Fruit fly (Drosophila melanogaster) whole organism, pupa: ENCODE measurements around the gene stck.

Source experiments
- CG10348 ChIP-seq: fragments of 200-800 bp; sonication (Bioruptor generic); IDR thresholded peaks from 2 replicates; pipeline ENCODE4 v1.3.6; 2022; ENCODE audit warnings: missing biosample characterization, missing genetic modification characterization
- CG12605 ChIP-seq: fragments of 200-800 bp; sonication (Bioruptor generic); IDR thresholded peaks from 2 replicates; pipeline ENCODE4 v1.3.6; 2022; ENCODE audit warnings: missing biosample characterization, missing genetic modification characterization
- CG13204 ChIP-seq: fragments of 200-800 bp; sonication (Bioruptor generic); optimal IDR thresholded peaks from 2 replicates; lab custom pipeline; 2018; ENCODE audit warnings: missing biosample characterization, mild to moderate bottlenecking, missing genetic modification characterization, moderate library complexity
- CG14655 ChIP-seq: fragments of 200-800 bp; sonication (Bioruptor generic); optimal IDR thresholded peaks from 3 replicates; lab custom pipeline; 2017; ENCODE audit warnings: mild to moderate bottlenecking, missing biosample characterization, missing genetic modification reagents, missing genetic modification characterization
- CG15710 ChIP-seq: fragments of 200-800 bp; sonication (Bioruptor generic); optimal IDR thresholded peaks from 2 replicates; lab custom pipeline; 2018; ENCODE audit warnings: missing biosample characterization, mild to moderate bottlenecking, missing genetic modification characterization, moderate library complexity
- CG17806 ChIP-seq: fragments of 200-800 bp; sonication (Bioruptor generic); optimal IDR thresholded peaks from 2 replicates; lab custom pipeline; 2018; ENCODE audit warnings: missing biosample characterization, mild to moderate bottlenecking, missing genetic modification characterization, moderate library complexity
- CG32121 ChIP-seq: fragments of 200-800 bp; sonication (Bioruptor generic); IDR thresholded peaks from 2 replicates; pipeline ENCODE4 v1.3.6; 2022; ENCODE audit warnings: missing biosample characterization, missing genetic modification characterization
- CG34367 ChIP-seq: fragments of 200-800 bp; sonication (Bioruptor generic); optimal IDR thresholded peaks from 2 replicates; lab custom pipeline; 2018; ENCODE audit warnings: missing biosample characterization, mild to moderate bottlenecking, missing genetic modification characterization
- CG4496 ChIP-seq: fragments of 200-800 bp; sonication (Bioruptor generic); IDR thresholded peaks from 3 replicates; pipeline ENCODE4 v1.3.6; 2022; ENCODE audit warnings: missing biosample characterization, missing genetic modification characterization
- CG8159 ChIP-seq: fragments of 200-800 bp; sonication (Bioruptor generic); optimal IDR thresholded peaks from 3 replicates; lab custom pipeline; 2018; ENCODE audit warnings: missing biosample characterization, mild to moderate bottlenecking, missing genetic modification characterization, moderate library complexity
- CG8301 ChIP-seq: fragments of 200-800 bp; sonication (Bioruptor generic); optimal IDR thresholded peaks from 2 replicates; lab custom pipeline; 2018; ENCODE audit warnings: missing biosample characterization, mild to moderate bottlenecking, missing genetic modification characterization
- CG9948 ChIP-seq: fragments of 200-800 bp; sonication (Bioruptor generic); optimal IDR thresholded peaks from 2 replicates; lab custom pipeline; 2018; ENCODE audit warnings: missing biosample characterization, mild to moderate bottlenecking, missing genetic modification characterization, moderate library complexity
- D1 ChIP-seq: fragments of 200-800 bp; sonication (Bioruptor generic); optimal IDR thresholded peaks from 2 replicates; lab custom pipeline; 2018; ENCODE audit warnings: missing biosample characterization, mild to moderate bottlenecking, missing genetic modification characterization, moderate library complexity
- EcR ChIP-seq: fragments of 200-800 bp; sonication (Bioruptor generic); optimal IDR thresholded peaks from 3 replicates; lab custom pipeline; 2019; ENCODE audit warnings: missing biosample characterization, missing genetic modification characterization, mild to moderate bottlenecking, moderate library complexity, missing genetic modification reagents
- Ets98B ChIP-seq: fragments of 200-800 bp; sonication (Bioruptor generic); IDR thresholded peaks from 2 replicates; pipeline ENCODE4 v1.3.6; 2022; ENCODE audit warnings: missing biosample characterization, missing genetic modification characterization
- Pif1A ChIP-seq: fragments of 200-800 bp; sonication (Bioruptor generic); optimal IDR thresholded peaks from 3 replicates; lab custom pipeline; 2016; ENCODE audit warnings: missing biosample characterization, missing genetic modification characterization
- Pif1B ChIP-seq: fragments of 200-800 bp; sonication (Bioruptor generic); optimal IDR thresholded peaks from 3 replicates; lab custom pipeline; 2016; ENCODE audit warnings: missing biosample characterization, missing genetic modification characterization
- Snoo ChIP-seq: fragments of 200-800 bp; sonication (Bioruptor generic); optimal IDR thresholded peaks from 3 replicates; lab custom pipeline; 2017; ENCODE audit warnings: missing biosample characterization, mild to moderate bottlenecking, missing genetic modification characterization, inconsistent platforms
- fd96Ca ChIP-seq: fragments of 200-800 bp; sonication (Bioruptor generic); IDR thresholded peaks from 3 replicates; pipeline ENCODE4 v1.3.6; 2022; ENCODE audit warnings: missing biosample characterization, missing genetic modification characterization
- gl ChIP-seq: fragments of 200-800 bp; sonication (Bioruptor generic); optimal IDR thresholded peaks from 2 replicates; lab custom pipeline; 2018; ENCODE audit warnings: missing biosample characterization, mild to moderate bottlenecking, missing genetic modification characterization
- rn ChIP-seq: fragments of 200-800 bp; sonication (Bioruptor generic); IDR thresholded peaks from 2 replicates; pipeline ENCODE4 v1.3.6; 2022; ENCODE audit warnings: missing biosample characterization, missing genetic modification characterization

stck gene

DNA sequence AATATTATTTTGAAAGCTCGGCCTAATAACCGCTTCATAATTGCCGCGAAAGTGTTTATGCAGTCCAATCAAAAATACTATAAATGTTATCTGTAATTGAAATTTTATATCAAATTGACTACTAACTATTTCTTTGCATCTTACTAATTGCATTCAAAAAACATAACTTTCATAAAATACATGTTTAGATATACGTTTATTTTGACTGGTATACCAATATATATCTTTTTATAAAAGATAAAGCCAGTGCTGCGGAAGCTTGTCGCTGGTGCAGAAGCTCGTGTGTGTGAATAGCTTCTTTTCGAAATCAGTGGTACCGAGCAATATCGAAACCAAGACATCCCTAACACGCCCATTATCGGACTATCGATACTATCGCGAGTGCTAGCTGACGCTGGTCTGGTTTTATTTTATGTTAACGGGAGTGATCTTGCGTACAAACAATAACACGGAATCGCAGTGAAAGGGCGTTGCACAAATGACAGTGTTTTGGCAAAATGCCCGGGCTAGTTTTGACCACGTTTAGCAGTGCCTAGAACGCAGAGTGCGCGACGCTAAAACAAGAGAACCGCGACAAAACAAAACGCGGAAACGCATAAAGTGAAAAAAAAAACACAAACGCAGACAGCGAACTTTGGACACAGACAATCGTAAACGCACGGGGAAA is 7.2 kb upstream of the stck start, which contains the start of gene Atg13:
Gene Atg13 (plus strand): TSS at position 367 of the 667 bp plus-strand sequence.
- TF ChIP-seq CG13204: no peak
- TF ChIP-seq CG8159 (tag; lab: Kevin White, UChicago): peak; percentile 63
- TF ChIP-seq CG10348 (GFP tag; lab: Robert Waterston, UW): no peak
- no peak for TF ChIP-seq D1 (tag; lab: Kevin White, UChicago)
- TF ChIP-seq Pif1A (GFP tag; lab: Kevin White, UChicago): no peak
- TF ChIP-seq CG15710 (tag; lab: Kevin White, UChicago): peak; percentile 42
- TF ChIP-seq CG14655: no peak
- TF ChIP-seq Snoo (tag; lab: Kevin White, UChicago): peak; percentile 50
- TF ChIP-seq CG32121 (GFP tag; lab: Robert Waterston, UW): peak; percentile 79
- peak; percentile 2 for TF ChIP-seq CG9948 (tag; lab: Kevin White, UChicago)
- TF ChIP-seq CG4496 (GFP tag; lab: Robert Waterston, UW): peak; percentile 84
- peak; percentile 71 for TF ChIP-seq CG34367
- TF ChIP-seq gl (tag; lab: Kevin White, UChicago): peak; percentile 94
- TF ChIP-seq fd96Ca (GFP tag; lab: Robert Waterston, UW): peak; percentile 66; the same call in 2 of the 3 replicates
- TF ChIP-seq CG12605 (GFP tag; lab: Robert Waterston, UW): peak; percentile 87
- TF ChIP-seq EcR (GFP tag; lab: Kevin White, UChicago): peak; percentile 30
- peak; percentile 71 for TF ChIP-seq Ets98B
- TF ChIP-seq Pif1B (GFP tag; lab: Kevin White, UChicago): no peak
- no peak for TF ChIP-seq rn (GFP tag; lab: Robert Waterston, UW)
- peak; percentile 83 for TF ChIP-seq CG8301
- TF ChIP-seq CG17806: peak; percentile 45

- TF ChIP-seq CG12605 (GFP tag; lab: Robert Waterston, UW) (no peak; the same call in 1 of the 2 replicates), rn (GFP tag; lab: Robert Waterston, UW) (no peak), CG10348 (GFP tag; lab: Robert Waterston, UW) (no peak), gl (tag; lab: Kevin White, UChicago) (no peak), EcR (GFP tag; lab: Kevin White, UChicago) (no peak), Ets98B (no peak), CG34367 (no peak), CG17806 (no peak), CG9948 (tag; lab: Kevin White, UChicago) (no peak), CG8301 (no peak), CG15710 (tag; lab: Kevin White, UChicago) (no peak), Pif1A (GFP tag; lab: Kevin White, UChicago) (no peak), CG4496 (GFP tag; lab: Robert Waterston, UW) (no peak), D1 (tag; lab: Kevin White, UChicago) (no peak), CG32121 (GFP tag; lab: Robert Waterston, UW) (no peak; the same call in 1 of the 2 replicates)
Observed at dm6 chr3R:8352961-8353728, 3.6 kb upstream of the stck start.

- no peak for TF ChIP-seq CG9948 (tag; lab: Kevin White, UChicago)
- TF ChIP-seq Pif1B (GFP tag; lab: Kevin White, UChicago): no peak
- no peak for TF ChIP-seq rn (GFP tag; lab: Robert Waterston, UW)
- no peak for TF ChIP-seq CG15710 (tag; lab: Kevin White, UChicago)
- TF ChIP-seq CG10348 (GFP tag; lab: Robert Waterston, UW): no peak
- no peak for TF ChIP-seq CG4496 (GFP tag; lab: Robert Waterston, UW)
Observed at dm6 chr3R:8353994-8354393, 2.8 kb upstream of the stck start.

DNA sequence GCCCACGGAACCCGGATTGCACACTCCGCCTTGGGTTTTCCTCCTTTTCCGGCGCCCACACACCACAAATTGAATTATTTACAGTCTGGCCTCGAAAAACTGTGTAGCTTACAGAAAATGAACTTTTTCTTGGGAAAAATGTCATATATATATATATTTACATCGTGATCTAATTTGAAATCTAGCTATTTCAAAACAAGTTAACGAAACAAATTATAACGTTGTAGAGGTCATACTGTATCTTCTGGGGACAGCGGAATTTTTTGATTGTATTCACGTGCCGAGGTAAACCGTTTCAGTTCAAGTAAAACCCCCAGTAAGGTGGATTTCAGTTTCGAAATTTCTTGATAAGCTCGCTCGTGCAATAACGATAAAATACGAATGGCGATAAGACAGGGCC is 2.3 kb upstream of the stck start:
- TF ChIP-seq Snoo (tag; lab: Kevin White, UChicago) (peak; percentile 51), CG12605 (GFP tag; lab: Robert Waterston, UW) (peak; percentile 82), CG32121 (GFP tag; lab: Robert Waterston, UW) (peak; percentile 74), CG34367 (no peak), Pif1A (GFP tag; lab: Kevin White, UChicago) (peak; percentile 9), CG4496 (GFP tag; lab: Robert Waterston, UW) (peak; percentile 72; the same call in 2 of the 3 replicates), gl (tag; lab: Kevin White, UChicago) (no peak), EcR (GFP tag; lab: Kevin White, UChicago) (no peak), CG9948 (tag; lab: Kevin White, UChicago) (no peak), CG8159 (tag; lab: Kevin White, UChicago) (no peak), CG10348 (GFP tag; lab: Robert Waterston, UW) (no peak), fd96Ca (GFP tag; lab: Robert Waterston, UW) (no peak; the same call in 1 of the 3 replicates), CG13204 (no peak), rn (GFP tag; lab: Robert Waterston, UW) (no peak), CG15710 (tag; lab: Kevin White, UChicago) (no peak), Ets98B (peak; percentile 66), CG14655 (no peak), CG8301 (no peak), D1 (tag; lab: Kevin White, UChicago) (no peak), Pif1B (GFP tag; lab: Kevin White, UChicago) (no peak), CG17806 (peak; percentile 3)

DNA sequence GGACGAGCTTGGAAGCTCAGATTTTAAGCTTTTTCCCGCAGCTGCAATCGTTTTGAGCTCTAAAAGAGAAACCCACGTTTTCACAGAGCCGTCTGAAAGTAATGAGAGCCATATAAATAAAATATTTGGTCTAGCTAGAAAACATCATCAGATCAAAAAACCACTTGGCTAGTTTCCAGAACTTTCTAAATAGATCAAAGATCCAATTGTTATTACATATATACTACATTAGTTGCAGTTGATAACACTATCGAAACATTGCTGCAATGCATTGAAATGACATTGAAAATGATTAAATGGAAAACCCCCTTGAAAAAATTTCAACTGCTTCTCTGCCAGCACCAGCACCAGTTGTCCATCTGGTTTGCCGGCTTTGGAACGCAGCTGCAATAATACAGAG is 1.8 kb upstream of the stck start:
- peak; percentile 86 for TF ChIP-seq CG15710 (tag; lab: Kevin White, UChicago)
- TF ChIP-seq CG34367: peak; percentile 68
- no peak for TF ChIP-seq EcR (GFP tag; lab: Kevin White, UChicago)
- peak; percentile 85 for TF ChIP-seq CG12605 (GFP tag; lab: Robert Waterston, UW)
- TF ChIP-seq rn (GFP tag; lab: Robert Waterston, UW): peak; percentile 83
- TF ChIP-seq Pif1A (GFP tag; lab: Kevin White, UChicago): peak; percentile 89
- no peak for TF ChIP-seq CG13204
- TF ChIP-seq Snoo (tag; lab: Kevin White, UChicago): peak; percentile 50
- peak; percentile 81 for TF ChIP-seq CG17806
- peak; percentile 58 for TF ChIP-seq CG14655
- TF ChIP-seq D1 (tag; lab: Kevin White, UChicago): no peak
- TF ChIP-seq CG9948 (tag; lab: Kevin White, UChicago): peak; percentile 64
- peak; percentile 96 for TF ChIP-seq CG32121 (GFP tag; lab: Robert Waterston, UW)
- TF ChIP-seq fd96Ca (GFP tag; lab: Robert Waterston, UW): peak; percentile 91
- TF ChIP-seq CG10348 (GFP tag; lab: Robert Waterston, UW): peak; percentile 93
- TF ChIP-seq Ets98B: peak; percentile 90
- TF ChIP-seq gl (tag; lab: Kevin White, UChicago): peak; percentile 41
- TF ChIP-seq CG8159 (tag; lab: Kevin White, UChicago): peak; percentile 85
- peak; percentile 77 for TF ChIP-seq CG8301
- TF ChIP-seq CG4496 (GFP tag; lab: Robert Waterston, UW): peak; percentile 90
- TF ChIP-seq Pif1B (GFP tag; lab: Kevin White, UChicago): peak; percentile 83
- TF ChIP-seq, all 21 proteins: peak for 18
